Fruit fly (Drosophila melanogaster): ENCODE results near the gene Poxm.

Poxm gene

DNA sequence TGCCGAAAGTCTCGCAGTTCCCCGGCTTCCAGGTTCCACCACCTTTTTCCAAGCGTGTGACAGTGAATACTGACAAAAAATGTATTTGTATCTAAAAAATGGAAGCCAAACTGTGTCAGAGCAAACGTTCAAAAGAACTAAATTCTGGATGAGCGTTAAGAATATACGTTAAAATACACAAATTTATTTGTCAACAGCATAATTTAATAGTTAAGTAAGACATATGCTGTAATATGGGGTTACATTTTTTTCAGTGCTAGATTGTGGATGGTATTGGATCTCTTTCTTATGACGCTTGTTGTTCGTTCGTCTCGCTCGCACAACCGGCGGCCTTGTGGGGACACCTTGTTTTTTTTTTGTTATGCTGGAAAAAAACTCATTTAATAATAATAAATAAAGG lies 22.0 kb upstream of the Poxm start (continued):
- TF ChIP-seq CG6765 (GFP tag; optimal IDR thresholded peaks at IDR 0.05) (peak; percentile 93), Dip3 (GFP tag; optimal IDR thresholded peaks at IDR 0.05) (peak; percentile 90), dm (GFP tag; optimal IDR thresholded peaks at IDR 0.05) (peak; percentile 85), CG13123 (GFP tag; optimal IDR thresholded peaks at IDR 0.05) (peak; percentile 92), hbn (GFP tag; IDR thresholded peaks at IDR 0.05; ENCODE audit: partially characterized antibody) (no peak), CG4854 (GFP tag; optimal IDR thresholded peaks at IDR 0.05) (peak; percentile 92), CG15696 (tag; optimal IDR thresholded peaks at IDR 0.05) (peak; percentile 56), ci (GFP tag; IDR thresholded peaks at IDR 0.05) (peak; percentile 96), zen2 (GFP tag; IDR thresholded peaks at IDR 0.05; ENCODE audit: partially characterized antibody) (no peak), Sin3A (optimal IDR thresholded peaks at IDR 0.05) (no peak), vnd (GFP tag; IDR thresholded peaks at IDR 0.05; ENCODE audit: partially characterized antibody) (no peak), B-H1 (GFP tag; IDR thresholded peaks at IDR 0.05) (peak; percentile 92), Myb (GFP tag; optimal IDR thresholded peaks at IDR 0.05) (peak; percentile 87), h (optimal IDR thresholded peaks at IDR 0.05) (no peak), knrl (GFP tag; IDR thresholded peaks at IDR 0.05; ENCODE audit: partially characterized antibody) (no peak), YL-1 (GFP tag; optimal IDR thresholded peaks at IDR 0.05) (peak; percentile 79), peb (GFP tag; IDR thresholded peaks at IDR 0.05) (peak; percentile 84), D (optimal IDR thresholded peaks at IDR 0.05) (no peak), D (GFP tag; optimal IDR thresholded peaks at IDR 0.05) (peak; percentile 88), CG3838 (GFP tag; optimal IDR thresholded peaks at IDR 0.05) (peak; percentile 84), her (GFP tag; optimal IDR thresholded peaks at IDR 0.05) (peak; percentile 95), row (GFP tag; IDR thresholded peaks at IDR 0.05) (peak; percentile 97), CG7839 (tag; optimal IDR thresholded peaks at IDR 0.05) (peak; percentile 96), CG2202 (tag; optimal IDR thresholded peaks at IDR 0.05) (peak; percentile 75), Atf3 (GFP tag; optimal IDR thresholded peaks at IDR 0.05) (peak; percentile 91), CG12769 (tag; optimal IDR thresholded peaks at IDR 0.05) (peak; percentile 99), CG2199 (GFP tag; IDR thresholded peaks at IDR 0.05) (peak; percentile 84; the same call in 2 of the 3 replicates), hb (GFP tag; IDR thresholded peaks at IDR 0.05; ENCODE audit: partially characterized antibody) (no peak), kay (GFP tag; optimal IDR thresholded peaks at IDR 0.05) (peak; percentile 96), CG5180 (GFP tag; optimal IDR thresholded peaks at IDR 0.05) (peak; percentile 82), CG15073 (GFP tag; optimal IDR thresholded peaks at IDR 0.05) (peak; percentile 53), gsb-n (tag; optimal IDR thresholded peaks at IDR 0.05) (peak; percentile 83), dpn (GFP tag; optimal IDR thresholded peaks at IDR 0.05) (peak; percentile 97), CkIIα-i1 (GFP tag; IDR thresholded peaks at IDR 0.05) (no peak), CG8765 (GFP tag; IDR thresholded peaks at IDR 0.05) (peak; percentile 41; the same call in 1 of the 2 replicates), crc (GFP tag; optimal IDR thresholded peaks at IDR 0.05) (peak; percentile 96), tx (GFP tag; optimal IDR thresholded peaks at IDR 0.05) (peak; percentile 96), lab (GFP tag; optimal IDR thresholded peaks at IDR 0.05) (peak; percentile 98), abd-A (tag; optimal IDR thresholded peaks at IDR 0.05) (peak; percentile 80), Ssrp (tag; optimal IDR thresholded peaks at IDR 0.05) (peak; percentile 84), NfI (GFP tag; optimal IDR thresholded peaks at IDR 0.05) (peak; percentile 96), Nf-YA (GFP tag; IDR thresholded peaks at IDR 0.05) (peak; percentile 91), CG4730 (GFP tag; IDR thresholded peaks at IDR 0.05) (peak; percentile 90), esg (GFP tag; conservative IDR thresholded peaks at IDR 0.05) (peak; percentile 92), Pdp1 (GFP tag; optimal IDR thresholded peaks at IDR 0.05) (peak; percentile 96), unpg (GFP tag; optimal IDR thresholded peaks at IDR 0.05) (peak; percentile 97), br (optimal IDR thresholded peaks at IDR 0.05) (no peak), CG10274 (GFP tag; optimal IDR thresholded peaks at IDR 0.05) (peak; percentile 77), Side (GFP tag; optimal IDR thresholded peaks at IDR 0.05) (peak; percentile 97), ase (GFP tag; IDR thresholded peaks at IDR 0.05) (peak; percentile 93), CG7271 (tag; optimal IDR thresholded peaks at IDR 0.05) (peak; percentile 37), pita (GFP tag; optimal IDR thresholded peaks at IDR 0.05) (no peak)
